Worm (Caenorhabditis elegans): Measurements from ENCODE around the gene C10F3.7.

C10F3.7 gene

ce11 chrV:5986755-5987154 lies at the start of gene C10F3.7:
Gene C10F3.7 (minus strand): TSS chrV:5986855.
- TF ChIP-seq W03F9.2 (tag; optimal IDR thresholded peaks at IDR 0.05) (no peak), dao-5 (tag; optimal IDR thresholded peaks at IDR 0.05) (no peak), him-1 (tag; optimal IDR thresholded peaks at IDR 0.05) (no peak)

DNA sequence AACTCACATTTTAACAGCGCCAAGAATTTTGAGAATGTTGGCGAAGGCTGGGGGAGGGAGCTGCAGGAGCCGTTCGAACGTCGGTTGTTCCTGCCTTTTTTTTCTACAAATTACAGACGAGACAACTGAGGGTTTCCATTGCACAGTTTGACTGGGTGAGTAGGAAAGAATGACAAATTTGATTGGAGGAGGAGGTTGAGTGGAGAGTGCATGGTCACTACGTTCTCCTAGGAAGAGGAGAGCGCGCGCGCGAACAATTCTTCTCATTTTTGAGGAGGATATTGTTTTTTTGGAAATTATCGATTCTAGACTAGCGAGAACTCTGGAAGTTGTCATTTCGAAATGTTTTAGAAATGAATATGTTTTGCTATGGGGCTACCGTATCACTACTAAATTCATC lies 48.1 kb upstream of the C10F3.7 start, which contains the start of gene dhs-17:
Gene dhs-17, minus strand, starts transcription at position 101 of the 400 bp plus-strand sequence.
- TF ChIP-seq him-1 (tag; optimal IDR thresholded peaks at IDR 0.05) (no peak), W03F9.2 (tag; optimal IDR thresholded peaks at IDR 0.05) (no peak), dao-5 (tag; optimal IDR thresholded peaks at IDR 0.05) (no peak)

ce11 chrV:6033512-6033911 lies 46.9 kb upstream of the C10F3.7 start:
- TF ChIP-seq W03F9.2 (tag; optimal IDR thresholded peaks at IDR 0.05): no peak
- TF ChIP-seq dao-5 (tag; optimal IDR thresholded peaks at IDR 0.05): no peak
- no peak for TF ChIP-seq him-1 (tag; optimal IDR thresholded peaks at IDR 0.05)

DNA sequence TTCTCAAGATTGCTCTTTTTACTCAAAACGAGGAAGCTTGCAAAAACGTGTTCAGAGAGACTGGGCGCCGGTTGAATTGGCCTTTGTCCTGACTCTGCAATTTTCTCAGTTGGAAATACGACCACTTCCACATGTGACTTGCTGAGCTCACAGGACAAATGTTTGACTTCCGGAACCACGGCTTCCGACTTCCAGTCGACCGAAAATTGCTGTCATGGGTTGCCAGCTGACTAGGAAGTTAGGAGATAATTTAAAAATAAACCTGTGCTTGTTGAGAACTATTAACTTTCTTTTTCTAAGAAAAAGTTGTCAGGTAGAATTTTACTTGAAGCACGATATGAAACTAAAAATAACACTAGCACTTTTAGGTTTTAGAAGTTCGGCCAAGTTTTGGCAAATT lies 44.9 kb upstream of the C10F3.7 start:
- TF ChIP-seq dao-5 (tag; optimal IDR thresholded peaks at IDR 0.05) (no peak), him-1 (tag; optimal IDR thresholded peaks at IDR 0.05) (no peak), W03F9.2 (tag; optimal IDR thresholded peaks at IDR 0.05) (no peak)

DNA sequence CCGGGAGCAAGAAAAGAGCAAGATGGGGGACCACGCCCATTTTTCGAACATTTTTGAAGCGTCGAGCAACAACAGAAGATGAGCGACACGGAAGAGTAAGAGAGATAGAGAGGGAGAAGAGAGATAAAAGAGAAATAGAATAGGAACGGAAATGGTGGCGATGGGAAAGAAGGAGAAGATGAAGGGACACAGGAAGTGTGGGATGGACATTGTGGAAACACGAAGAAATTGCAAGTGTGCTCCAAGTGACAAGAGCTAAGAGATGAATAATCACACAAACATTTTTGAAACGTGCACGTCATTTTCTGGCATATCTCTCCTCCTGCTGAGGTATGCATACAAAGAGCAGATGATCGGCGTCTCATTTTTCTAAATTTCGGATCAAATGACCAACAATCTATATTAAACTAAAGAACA lies 43.9 kb upstream of the C10F3.7 start:
- TF ChIP-seq him-1 (tag; optimal IDR thresholded peaks at IDR 0.05) (peak; percentile 48), W03F9.2 (tag; optimal IDR thresholded peaks at IDR 0.05) (no peak)

- TF ChIP-seq W03F9.2 (tag; optimal IDR thresholded peaks at IDR 0.05): no peak
- no peak for TF ChIP-seq him-1 (tag; optimal IDR thresholded peaks at IDR 0.05)
- no peak for TF ChIP-seq dao-5 (tag; optimal IDR thresholded peaks at IDR 0.05)
Observed at ce11 chrV:6022076-6022475, 35.4 kb upstream of the C10F3.7 start.

DNA sequence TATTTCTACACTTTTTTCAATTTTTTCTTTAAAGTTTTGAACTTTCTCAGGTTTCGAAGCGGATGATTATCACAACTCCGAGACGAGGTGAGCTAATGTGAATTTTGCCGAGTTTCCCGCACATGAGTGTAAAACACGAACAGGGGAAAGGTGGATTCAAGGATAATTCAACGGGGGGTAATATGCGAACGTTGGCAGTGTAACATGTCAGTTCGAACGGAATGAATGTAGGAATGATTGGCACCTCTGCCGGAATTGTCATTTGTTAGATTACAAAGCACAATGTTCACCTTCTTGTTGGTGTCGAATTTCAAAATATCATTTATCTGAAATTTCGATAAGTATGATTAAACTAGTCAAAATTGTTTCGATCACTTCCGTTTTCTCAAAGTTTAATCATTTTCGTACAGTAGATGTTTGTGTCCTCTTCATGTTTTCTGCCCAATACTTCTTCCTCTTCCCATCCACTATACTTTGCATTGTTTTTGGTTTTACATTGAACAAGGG lies 32.3 kb upstream of the C10F3.7 start, which contains the start of gene picc-1:
Gene picc-1, plus strand, starts transcription at position 51 of the 507 bp plus-strand sequence.
- TF ChIP-seq W03F9.2 (tag; optimal IDR thresholded peaks at IDR 0.05) (no peak), dao-5 (tag; optimal IDR thresholded peaks at IDR 0.05) (no peak), him-1 (tag; optimal IDR thresholded peaks at IDR 0.05) (no peak)

- TF ChIP-seq him-1 (tag; optimal IDR thresholded peaks at IDR 0.05): no peak
- peak; percentile 90 for TF ChIP-seq W03F9.2 (tag; optimal IDR thresholded peaks at IDR 0.05)
Observed at ce11 chrV:6017630-6018029, 31.0 kb upstream of the C10F3.7 start, which contains the start of the genes rpt-2 and aps-1. Gene rpt-2 (minus strand): TSS chrV:6017669. Gene aps-1 (plus strand): TSS chrV:6017970.

ce11 chrV:6016097-6016496 lies 29.4 kb upstream of the C10F3.7 start:
- TF ChIP-seq dao-5 (tag; optimal IDR thresholded peaks at IDR 0.05) (no peak), him-1 (tag; optimal IDR thresholded peaks at IDR 0.05) (no peak), W03F9.2 (tag; optimal IDR thresholded peaks at IDR 0.05) (no peak)

DNA sequence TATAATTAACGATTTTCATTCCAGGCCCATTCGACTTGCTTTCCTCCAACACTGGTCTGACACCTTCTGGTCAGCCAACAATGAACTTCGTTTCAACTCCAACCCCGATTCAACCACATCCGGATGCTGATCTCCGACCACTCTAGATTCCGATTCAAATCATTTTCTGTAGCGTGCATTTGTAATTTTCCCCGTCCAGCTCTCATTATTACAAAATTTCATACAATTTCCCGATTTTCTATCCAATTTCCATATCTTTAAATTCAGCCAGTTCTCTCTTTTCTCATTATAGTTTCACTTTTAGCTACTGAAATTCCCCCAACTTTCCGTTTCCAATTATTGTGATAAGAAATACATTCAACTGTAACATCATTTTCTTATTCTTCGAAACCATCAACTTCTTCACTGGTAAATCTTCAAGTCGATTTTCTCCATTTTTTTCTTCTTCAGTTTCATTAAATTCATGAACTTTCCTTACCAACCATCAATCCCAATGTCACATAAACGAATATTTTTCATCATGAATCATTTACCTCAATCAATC lies 29.0 kb upstream of the C10F3.7 start:
- TF ChIP-seq W03F9.2 (tag; optimal IDR thresholded peaks at IDR 0.05): no peak
- TF ChIP-seq dao-5 (tag; optimal IDR thresholded peaks at IDR 0.05): no peak
- no peak for TF ChIP-seq him-1 (tag; optimal IDR thresholded peaks at IDR 0.05)

DNA sequence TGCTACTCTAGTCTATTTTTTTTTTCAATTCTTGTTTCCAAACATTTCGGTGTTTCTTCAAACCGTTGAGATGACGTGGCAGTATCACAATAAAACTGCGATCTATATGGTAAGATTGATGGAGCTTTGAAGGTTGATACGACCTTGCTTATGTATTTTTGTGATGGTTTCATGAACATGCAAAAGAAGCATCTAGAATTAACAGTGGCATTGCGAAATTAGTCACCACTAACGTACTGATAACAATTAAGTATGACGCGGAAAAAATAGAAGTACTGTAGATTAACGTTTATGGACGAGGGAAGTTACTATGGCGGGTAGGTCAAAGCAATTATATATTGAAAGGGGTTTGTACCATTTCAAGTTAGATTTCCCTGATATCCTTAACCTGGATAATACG lies 25.7 kb upstream of the C10F3.7 start:
- TF ChIP-seq him-1 (tag; optimal IDR thresholded peaks at IDR 0.05): no peak
- no peak for TF ChIP-seq W03F9.2 (tag; optimal IDR thresholded peaks at IDR 0.05)
- TF ChIP-seq dao-5 (tag; optimal IDR thresholded peaks at IDR 0.05): no peak

DNA sequence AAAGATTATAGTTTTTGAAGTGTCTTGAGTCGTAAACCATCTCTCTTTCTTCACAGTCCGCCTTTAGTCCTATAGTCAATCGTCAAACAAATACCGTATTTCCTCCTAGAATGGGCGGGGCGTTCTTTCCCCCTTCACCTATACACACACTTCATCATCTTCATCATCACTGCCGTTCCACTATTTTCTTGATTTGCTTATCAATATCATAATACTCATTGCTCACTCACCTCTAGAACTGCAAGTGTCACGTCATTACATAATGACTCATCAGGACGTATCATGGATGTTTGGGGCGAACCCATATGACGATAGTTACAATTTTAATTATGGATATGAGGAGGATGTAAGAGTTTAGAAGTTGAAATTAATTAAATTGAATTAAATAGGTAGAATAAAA lies 24.0 kb upstream of the C10F3.7 start:
- TF ChIP-seq dao-5 (tag; optimal IDR thresholded peaks at IDR 0.05): no peak
- no peak for TF ChIP-seq W03F9.2 (tag; optimal IDR thresholded peaks at IDR 0.05)
- no peak for TF ChIP-seq him-1 (tag; optimal IDR thresholded peaks at IDR 0.05)

ce11 chrV:6007927-6008326 lies 21.3 kb upstream of the C10F3.7 start:
- TF ChIP-seq W03F9.2 (tag; optimal IDR thresholded peaks at IDR 0.05): no peak

ce11 chrV:6003301-6003700 lies 16.6 kb upstream of the C10F3.7 start, which contains the start of gene fos-1:
Gene fos-1 (plus strand): TSS chrV:6003601.
- TF ChIP-seq W03F9.2 (tag; optimal IDR thresholded peaks at IDR 0.05) (no peak), dao-5 (tag; optimal IDR thresholded peaks at IDR 0.05) (no peak), him-1 (tag; optimal IDR thresholded peaks at IDR 0.05) (no peak)

DNA sequence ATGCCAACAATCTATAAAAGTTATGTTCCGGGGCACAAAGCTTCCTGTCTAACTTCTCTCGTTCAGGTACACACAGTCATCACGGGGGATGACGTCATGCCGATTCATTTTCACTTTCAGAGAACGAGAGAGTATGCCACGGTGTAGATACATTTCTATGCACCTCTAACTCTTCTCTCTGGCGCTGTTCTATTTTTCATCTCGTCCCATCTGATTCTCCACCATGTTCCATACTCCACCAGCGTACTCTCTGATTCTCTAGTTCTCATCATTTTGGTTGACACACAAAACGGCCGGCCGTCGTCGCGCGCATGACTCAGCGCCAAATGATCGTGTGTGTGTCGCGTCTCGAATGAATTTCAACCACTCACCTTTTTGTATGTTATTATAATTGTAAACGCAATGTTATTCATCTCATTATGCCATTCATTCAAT lies 13.7 kb upstream of the C10F3.7 start:
- peak; percentile 51 for TF ChIP-seq him-1 (tag; optimal IDR thresholded peaks at IDR 0.05)
- TF ChIP-seq W03F9.2 (tag; optimal IDR thresholded peaks at IDR 0.05): peak; percentile 72
- TF ChIP-seq dao-5 (tag; optimal IDR thresholded peaks at IDR 0.05): no peak
